Worm (Caenorhabditis elegans) whole organism, L1 larva: ENCODE results near the gene F25D1.8.

ENCODE experiments used
- alr-1 ChIP-seq: fragments of 200-800 bp; sonication (Bioruptor generic); optimal IDR thresholded peaks from 2 replicates; lab custom pipeline; 2018; ENCODE audit warnings: borderline replicate concordance, mild to moderate bottlenecking, missing genetic modification characterization, missing compliant biosample characterization
- ceh-82 ChIP-seq, 3 experiments: fragments of 150-350 bp in 1 of 3; sonication (generic microtip) in 2 of 3; optimal IDR thresholded peaks; 2 replicates each; lab custom pipeline; 2014 to 2017; ENCODE audit warnings: missing biosample characterization in 3 of 3, missing genetic modification characterization in 3 of 3
- mdl-1 ChIP-seq, 2 experiments: fragments of 150-350 bp; optimal IDR thresholded peaks; 2 replicates each; lab custom pipeline; 2014 to 2017; ENCODE audit warnings: missing biosample characterization in 2 of 2, missing genetic modification characterization in 2 of 2, inconsistent platforms in 1 of 2
- nhr-19 ChIP-seq: fragments of 200-800 bp; sonication (Bioruptor generic); conservative IDR thresholded peaks from 2 replicates; pipeline ENCODE4 v1.3.6; 2022; ENCODE audit warnings: missing genetic modification characterization, missing compliant biosample characterization
- nhr-76 ChIP-seq: sonication (generic microtip); optimal IDR thresholded peaks from 2 replicates; lab custom pipeline; 2017; ENCODE audit warnings: missing biosample characterization, missing genetic modification characterization
- pax-3 ChIP-seq: fragments of 200-800 bp; sonication (Bioruptor generic); optimal IDR thresholded peaks from 2 replicates; lab custom pipeline; 2018; ENCODE audit warnings: mild to moderate bottlenecking, missing genetic modification characterization, moderate library complexity, missing compliant biosample characterization
- skn-1 ChIP-seq: fragments of 150-350 bp; optimal IDR thresholded peaks from 2 replicates; lab custom pipeline; 2014; ENCODE audit warnings: missing biosample characterization, missing genetic modification characterization
- unc-62 ChIP-seq: fragments of 150-350 bp; optimal IDR thresholded peaks from 2 replicates; lab custom pipeline; 2014; ENCODE audit warnings: missing biosample characterization, missing genetic modification reagents, missing genetic modification characterization

DNA sequence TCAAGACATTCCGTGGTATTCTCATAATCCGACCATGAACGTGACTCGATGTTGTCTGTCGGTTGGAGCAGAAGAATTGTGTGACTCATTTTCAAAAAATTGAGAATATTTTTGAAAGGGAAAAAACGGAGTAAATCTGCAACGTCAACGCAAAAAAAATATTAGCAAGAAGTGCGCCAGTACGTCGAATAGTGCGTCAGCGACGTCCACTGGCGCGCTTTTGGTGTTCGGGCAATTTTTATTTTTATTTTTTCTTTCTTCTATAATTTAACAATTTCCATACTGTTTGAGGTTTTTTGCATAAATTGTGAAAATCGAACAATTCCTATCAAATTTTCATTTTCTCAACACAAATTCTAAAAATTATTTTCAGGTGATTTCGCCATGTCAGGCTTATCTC is 39.7 kb downstream of the F25D1.8 start, which contains the start of the genes erh-1 and lpd-9:
- TF ChIP-seq skn-1 (tag; lab: Kevin White, UChicago): peak; percentile 74
- peak; percentile 85 for TF ChIP-seq nhr-19 (GFP tag; lab: Robert Waterston, UW)
- TF ChIP-seq pax-3: peak; percentile 19
- no peak for TF ChIP-seq unc-62 (GFP tag; lab: Kevin White, UChicago)
- no peak for TF ChIP-seq nhr-76 (tag; lab: Kevin White, UChicago)
- TF ChIP-seq alr-1 (tag; lab: Kevin White, UChicago): no peak
- peak; percentile 77 to 84 (median 79) for TF ChIP-seq ceh-82 (tag; optimal IDR thresholded peaks at IDR 0.05; lab: Kevin White, UChicago)
- TF ChIP-seq mdl-1 (tag; optimal IDR thresholded peaks at IDR 0.05; lab: Kevin White, UChicago): peak in 1 of 2 experiments; percentile 25
